Fruit fly (Drosophila melanogaster) whole organism, embryonic: Measurements from ENCODE around the gene CG31650.

Experiments used
- Atf-2 ChIP-seq: fragments of 200-800 bp; sonication (Bioruptor generic); optimal IDR thresholded peaks from 2 replicates; lab custom pipeline; 2016; ENCODE audit warnings: missing biosample characterization, missing genetic modification characterization
- Atf3 ChIP-seq: fragments of 200-800 bp; sonication (Bioruptor generic); optimal IDR thresholded peaks from 3 replicates; lab custom pipeline; 2016; ENCODE audit warnings: missing biosample characterization, missing genetic modification characterization
- CG11456 ChIP-seq: fragments of 200-800 bp; sonication (Bioruptor generic); IDR thresholded peaks from 3 replicates; pipeline ENCODE4 v1.3.6; 2022; ENCODE audit warnings: missing biosample characterization, missing genetic modification characterization
- CG11695 ChIP-seq: fragments of 200-800 bp; sonication (Bioruptor generic); IDR thresholded peaks from 3 replicates; pipeline ENCODE4 v1.3.6; 2022; ENCODE audit warnings: missing biosample characterization, missing genetic modification characterization
- CG12769 ChIP-seq: fragments of 200-800 bp; sonication (Bioruptor generic); optimal IDR thresholded peaks from 2 replicates; lab custom pipeline; 2019; ENCODE audit warnings: missing biosample characterization, mild to moderate bottlenecking, missing genetic modification characterization, moderate library complexity
- CG13296 ChIP-seq: fragments of 200-800 bp; sonication (Bioruptor generic); optimal IDR thresholded peaks from 3 replicates; lab custom pipeline; 2018; ENCODE audit warnings: missing biosample characterization, mild to moderate bottlenecking, missing genetic modification characterization
- CG13424 ChIP-seq: fragments of 200-800 bp; sonication (Bioruptor generic); optimal IDR thresholded peaks from 2 replicates; lab custom pipeline; 2019; ENCODE audit warnings: missing biosample characterization, mild to moderate bottlenecking, missing genetic modification characterization, moderate library complexity
- CG14441 ChIP-seq: fragments of 200-800 bp; sonication (Bioruptor generic); IDR thresholded peaks from 2 replicates; pipeline ENCODE4 v1.3.6; 2022; ENCODE audit warnings: missing biosample characterization, missing genetic modification characterization
- CG15269 ChIP-seq: fragments of 200-800 bp; sonication (Bioruptor generic); optimal IDR thresholded peaks from 2 replicates; lab custom pipeline; 2018; ENCODE audit warnings: missing biosample characterization, mild to moderate bottlenecking, missing genetic modification characterization, moderate library complexity
- CG30020 ChIP-seq: fragments of 200-800 bp; optimal IDR thresholded peaks from 2 replicates; lab custom pipeline; 2019; ENCODE audit warnings: missing biosample characterization, mild to moderate bottlenecking, missing genetic modification characterization, moderate library complexity
- CG31388 ChIP-seq: fragments of 200-800 bp; sonication (Bioruptor generic); optimal IDR thresholded peaks from 2 replicates; lab custom pipeline; 2016; ENCODE audit warnings: missing biosample characterization, missing genetic modification characterization
- CG32772 ChIP-seq: fragments of 200-800 bp; sonication (Bioruptor generic); IDR thresholded peaks from 2 replicates; pipeline ENCODE4 v1.3.6; 2022; ENCODE audit warnings: missing biosample characterization, missing genetic modification characterization
- CG4328 ChIP-seq: fragments of 200-800 bp; sonication (Bioruptor generic); optimal IDR thresholded peaks from 3 replicates; lab custom pipeline; 2017; ENCODE audit warnings: missing biosample characterization, missing genetic modification reagents, missing genetic modification characterization
- CG4424 ChIP-seq: fragments of 200-800 bp; sonication (Bioruptor generic); optimal IDR thresholded peaks from 3 replicates; lab custom pipeline; 2016; ENCODE audit warnings: missing biosample characterization, missing genetic modification characterization
- CG4820 ChIP-seq: fragments of 200-800 bp; sonication (Bioruptor generic); optimal IDR thresholded peaks from 3 replicates; lab custom pipeline; 2016; ENCODE audit warnings: missing biosample characterization, missing genetic modification characterization
- CG6683 ChIP-seq: fragments of 200-800 bp; sonication (Bioruptor generic); optimal IDR thresholded peaks from 2 replicates; lab custom pipeline; 2017; ENCODE audit warnings: missing biosample characterization, mild to moderate bottlenecking, missing genetic modification characterization, missing genetic modification reagents
- CG6854 ChIP-seq: fragments of 200-800 bp; sonication (Bioruptor generic); optimal IDR thresholded peaks from 3 replicates; lab custom pipeline; 2017; ENCODE audit warnings: missing biosample characterization, mild to moderate bottlenecking, missing genetic modification characterization
- CG8388 ChIP-seq: fragments of 200-800 bp; sonication (Bioruptor generic); optimal IDR thresholded peaks from 2 replicates; lab custom pipeline; 2019; ENCODE audit warnings: missing biosample characterization, mild to moderate bottlenecking, missing genetic modification characterization, moderate library complexity
- CG9727 ChIP-seq: fragments of 200-800 bp; sonication (Bioruptor generic); optimal IDR thresholded peaks from 3 replicates; lab custom pipeline; 2017; ENCODE audit warnings: missing biosample characterization, mild to moderate bottlenecking, missing genetic modification characterization
- CG9797 ChIP-seq: fragments of 200-800 bp; sonication (Bioruptor generic); optimal IDR thresholded peaks from 3 replicates; lab custom pipeline; 2018; ENCODE audit warnings: missing biosample characterization, mild to moderate bottlenecking, missing genetic modification characterization
- CG9817 ChIP-seq: fragments of 200-800 bp; sonication (Bioruptor generic); optimal IDR thresholded peaks from 2 replicates; lab custom pipeline; 2018; ENCODE audit warnings: missing biosample characterization, mild to moderate bottlenecking, missing genetic modification characterization, moderate library complexity
- Doc2 ChIP-seq: fragments of 200-800 bp; sonication (Bioruptor generic); IDR thresholded peaks from 2 replicates; pipeline ENCODE4 v1.3.6; 2022; ENCODE audit warnings: missing biosample characterization, missing genetic modification characterization
- Dp ChIP-seq: fragments of 200-800 bp; sonication (Bioruptor generic); optimal IDR thresholded peaks from 2 replicates; lab custom pipeline; 2018; ENCODE audit warnings: missing biosample characterization, mild to moderate bottlenecking, missing genetic modification characterization, moderate library complexity
- E2f1 ChIP-seq: fragments of 200-800 bp; sonication (Bioruptor generic); IDR thresholded peaks from 2 replicates; pipeline ENCODE4 v1.3.6; 2022; ENCODE audit warnings: missing biosample characterization, missing genetic modification characterization
- ERR ChIP-seq: fragments of 200-800 bp; sonication (Bioruptor generic); optimal IDR thresholded peaks from 2 replicates; lab custom pipeline; 2016; ENCODE audit warnings: missing biosample characterization, missing genetic modification characterization
- GATAe ChIP-seq: fragments of 200-800 bp; sonication (Bioruptor generic); conservative IDR thresholded peaks from 2 replicates; pipeline ENCODE4 v1.3.6; 2022; ENCODE audit warnings: missing biosample characterization, missing genetic modification characterization
- H2.0 ChIP-seq: fragments of 200-800 bp; sonication (Bioruptor generic); IDR thresholded peaks from 2 replicates; pipeline ENCODE4 v1.3.6; 2022; ENCODE audit warnings: missing biosample characterization, missing genetic modification characterization
- Med ChIP-seq: fragments of 200-800 bp; sonication (Bioruptor generic); peaks from one replicate; lab custom pipeline; 2016; ENCODE audit warnings: missing biosample characterization, missing genetic modification characterization, mild to moderate bottlenecking, inconsistent platforms, moderate library complexity
- Mrtf ChIP-seq: fragments of 200-800 bp; sonication (Bioruptor generic); IDR thresholded peaks from 3 replicates; pipeline ENCODE4 v1.3.6; 2022; ENCODE audit warnings: missing biosample characterization, missing genetic modification characterization
- Neu2 ChIP-seq: fragments of 200-800 bp; sonication (Bioruptor generic); optimal IDR thresholded peaks from 3 replicates; lab custom pipeline; 2016; ENCODE audit warnings: missing biosample characterization, missing genetic modification characterization, borderline replicate concordance
- Usf ChIP-seq: fragments of 200-800 bp; sonication (Bioruptor generic); optimal IDR thresholded peaks from 2 replicates; lab custom pipeline; 2017; ENCODE audit warnings: missing genotype, missing biosample characterization, missing genetic modification characterization
- Xbp1 ChIP-seq: fragments of 200-800 bp; sonication (Bioruptor generic); optimal IDR thresholded peaks from 3 replicates; lab custom pipeline; 2016; ENCODE audit warnings: missing biosample characterization, mild to moderate bottlenecking, missing genetic modification characterization
- btn ChIP-seq: fragments of 200-800 bp; sonication (Bioruptor generic); optimal IDR thresholded peaks from 2 replicates; lab custom pipeline; 2016; ENCODE audit warnings: missing biosample characterization, missing genetic modification characterization
- crol ChIP-seq: fragments of 200-800 bp; sonication (Bioruptor generic); IDR thresholded peaks from 2 replicates; pipeline ENCODE4 v1.3.6; 2022; ENCODE audit warnings: missing biosample characterization, missing genetic modification characterization
- dm ChIP-seq: fragments of 200-800 bp; sonication (Bioruptor generic); optimal IDR thresholded peaks from 3 replicates; lab custom pipeline; 2016; ENCODE audit warnings: missing biosample characterization, missing genetic modification characterization
- fd102C ChIP-seq: fragments of 200-800 bp; sonication (Bioruptor generic); optimal IDR thresholded peaks from 2 replicates; lab custom pipeline; 2018; ENCODE audit warnings: missing biosample characterization, mild to moderate bottlenecking, missing genetic modification characterization, moderate library complexity
- fd3F ChIP-seq: fragments of 200-800 bp; sonication (Bioruptor generic); optimal IDR thresholded peaks from 2 replicates; lab custom pipeline; 2018; ENCODE audit warnings: missing biosample characterization, mild to moderate bottlenecking, missing genetic modification characterization, moderate library complexity
- fd64A ChIP-seq: fragments of 200-800 bp; sonication (Bioruptor generic); optimal IDR thresholded peaks from 3 replicates; lab custom pipeline; 2018; ENCODE audit warnings: missing biosample characterization, mild to moderate bottlenecking, missing genetic modification characterization
- fd96Cb ChIP-seq: fragments of 200-800 bp; sonication (Bioruptor generic); optimal IDR thresholded peaks from 2 replicates; lab custom pipeline; 2018; ENCODE audit warnings: missing biosample characterization, mild to moderate bottlenecking, missing genetic modification characterization, moderate library complexity
- gce ChIP-seq: fragments of 200-800 bp; sonication (Bioruptor generic); IDR thresholded peaks from 3 replicates; pipeline ENCODE4 v1.3.6; 2022; ENCODE audit warnings: missing biosample characterization, missing genetic modification characterization
- grn ChIP-seq: fragments of 200-800 bp; sonication (Bioruptor generic); optimal IDR thresholded peaks from 3 replicates; lab custom pipeline; 2017; ENCODE audit warnings: missing biosample characterization, missing genetic modification characterization
- gt ChIP-seq: fragments of 200-800 bp; sonication (Bioruptor generic); IDR thresholded peaks from 2 replicates; pipeline ENCODE4 v1.3.6; 2022; ENCODE audit warnings: missing biosample characterization, missing genetic modification characterization
- nau ChIP-seq: fragments of 200-800 bp; sonication (Bioruptor generic); optimal IDR thresholded peaks from 3 replicates; lab custom pipeline; 2017; ENCODE audit warnings: missing biosample characterization, mild to moderate bottlenecking, missing genetic modification characterization, missing genetic modification reagents
- pum ChIP-seq: fragments of 200-800 bp; sonication (Bioruptor generic); optimal IDR thresholded peaks from 2 replicates; lab custom pipeline; 2016; ENCODE audit warnings: missing biosample characterization, missing genetic modification characterization
- row ChIP-seq: fragments of 200-800 bp; sonication (Bioruptor generic); IDR thresholded peaks from 3 replicates; pipeline ENCODE4 v1.3.6; 2022; ENCODE audit warnings: missing biosample characterization, missing genetic modification characterization
- tll ChIP-seq, 2 experiments: fragments of 200-800 bp in 1 of 2; fragments of >200 bp in 1 of 2; sonication (Bioruptor generic) in 1 of 2; optimal IDR thresholded peaks; 2 replicates each; lab custom pipeline; 2017 to 2019; ENCODE audit warnings: missing biosample characterization in 2 of 2, missing genetic modification characterization in 2 of 2, mild to moderate bottlenecking in 1 of 2, moderate library complexity in 1 of 2
- trh ChIP-seq: fragments of 200-800 bp; sonication (Bioruptor generic); optimal IDR thresholded peaks from 2 replicates; lab custom pipeline; 2016; ENCODE audit warnings: missing biosample characterization, missing genetic modification characterization
- tx ChIP-seq: fragments of 200-800 bp; sonication (Bioruptor generic); optimal IDR thresholded peaks from 2 replicates; lab custom pipeline; 2016; ENCODE audit warnings: missing biosample characterization, missing genetic modification characterization
- unpg ChIP-seq: fragments of 200-800 bp; sonication (Bioruptor generic); optimal IDR thresholded peaks from 3 replicates; lab custom pipeline; 2018; ENCODE audit warnings: missing biosample characterization, mild to moderate bottlenecking, missing genetic modification characterization, moderate library complexity
- zf30C ChIP-seq: fragments of 200-800 bp; sonication (Bioruptor generic); optimal IDR thresholded peaks from 3 replicates; lab custom pipeline; 2018; ENCODE audit warnings: missing biosample characterization, mild to moderate bottlenecking, missing genetic modification characterization

Gene CG31650

dm6 chr2L:4999389-5000032 is 45.0 kb downstream of the CG31650 start (continued):
- TF ChIP-seq tll (GFP tag; optimal IDR thresholded peaks at IDR 0.05; lab: Kevin White, UChicago) (no peak), CG32772 (peak; percentile 49), CG6854 (peak; percentile 36), Doc2 (GFP tag; lab: Robert Waterston, UW) (no peak), H2.0 (peak; percentile 63), Mrtf (GFP tag; lab: Robert Waterston, UW) (peak; percentile 77; the same call in 2 of the 3 replicates), crol (GFP tag; lab: Robert Waterston, UW) (no peak), CG31388 (GFP tag; lab: Kevin White, UChicago) (peak; percentile 24), GATAe (GFP tag; lab: Robert Waterston, UW) (0 out of 2 replicates have a peak, but pooled peaks have one; percentile 34), CG14441 (GFP tag; lab: Robert Waterston, UW) (peak; percentile 78), CG30020 (no peak), fd96Cb (tag; lab: Kevin White, UChicago) (peak; percentile 76), ERR (GFP tag; lab: Kevin White, UChicago) (peak; percentile 12), Atf3 (GFP tag; lab: Kevin White, UChicago) (no peak), Dp (no peak), CG15269 (tag; lab: Kevin White, UChicago) (peak; percentile 80), trh (GFP tag; lab: Kevin White, UChicago) (peak; percentile 8), Med (GFP tag; lab: Kevin White, UChicago) (peak; percentile 96), Neu2 (GFP tag; lab: Kevin White, UChicago) (no peak), CG4424 (GFP tag; lab: Kevin White, UChicago) (peak; percentile 61), btn (GFP tag; lab: Kevin White, UChicago) (peak; percentile 75), CG4328 (peak; percentile 31), fd3F (GFP tag; lab: Kevin White, UChicago) (peak; percentile 58), grn (peak; percentile 41), row (GFP tag; lab: Robert Waterston, UW) (peak; percentile 80), pum (GFP tag; lab: Kevin White, UChicago) (peak; percentile 43), CG8388 (GFP tag; lab: Kevin White, UChicago) (peak; percentile 51), tx (GFP tag; lab: Kevin White, UChicago) (peak; percentile 22), dm (GFP tag; lab: Kevin White, UChicago) (no peak), nau (GFP tag; lab: Kevin White, UChicago) (no peak), CG9797 (GFP tag; lab: Kevin White, UChicago) (no peak), CG11456 (GFP tag; lab: Robert Waterston, UW) (peak; percentile 71), CG9727 (GFP tag; lab: Kevin White, UChicago) (peak; percentile 67), gt (peak; percentile 50; the same call in 1 of the 2 replicates), CG12769 (tag; lab: Kevin White, UChicago) (peak; percentile 76), CG13424 (tag; lab: Kevin White, UChicago) (peak; percentile 64), CG6683 (GFP tag; lab: Kevin White, UChicago) (no peak), fd64A (GFP tag; lab: Kevin White, UChicago) (peak; percentile 2), fd102C (no peak), Atf-2 (GFP tag; lab: Kevin White, UChicago) (peak; percentile 23), Usf (GFP tag; lab: Kevin White, UChicago) (peak; percentile 46), CG13296 (GFP tag; lab: Kevin White, UChicago) (peak; percentile 36), CG11695 (peak; percentile 59; the same call in 2 of the 3 replicates), CG9817 (tag; lab: Kevin White, UChicago) (peak; percentile 65), CG4820 (GFP tag; lab: Kevin White, UChicago) (peak; percentile 62), gce (GFP tag; lab: Robert Waterston, UW) (peak; percentile 37; the same call in 2 of the 3 replicates), zf30C (GFP tag; lab: Kevin White, UChicago) (no peak), Xbp1 (GFP tag; lab: Kevin White, UChicago) (peak; percentile 75), unpg (peak; percentile 73), E2f1 (GFP tag; lab: Robert Waterston, UW) (peak; percentile 60)
